Worm (Caenorhabditis elegans): ENCODE measurements around the gene kin-29.

Gene kin-29

DNA sequence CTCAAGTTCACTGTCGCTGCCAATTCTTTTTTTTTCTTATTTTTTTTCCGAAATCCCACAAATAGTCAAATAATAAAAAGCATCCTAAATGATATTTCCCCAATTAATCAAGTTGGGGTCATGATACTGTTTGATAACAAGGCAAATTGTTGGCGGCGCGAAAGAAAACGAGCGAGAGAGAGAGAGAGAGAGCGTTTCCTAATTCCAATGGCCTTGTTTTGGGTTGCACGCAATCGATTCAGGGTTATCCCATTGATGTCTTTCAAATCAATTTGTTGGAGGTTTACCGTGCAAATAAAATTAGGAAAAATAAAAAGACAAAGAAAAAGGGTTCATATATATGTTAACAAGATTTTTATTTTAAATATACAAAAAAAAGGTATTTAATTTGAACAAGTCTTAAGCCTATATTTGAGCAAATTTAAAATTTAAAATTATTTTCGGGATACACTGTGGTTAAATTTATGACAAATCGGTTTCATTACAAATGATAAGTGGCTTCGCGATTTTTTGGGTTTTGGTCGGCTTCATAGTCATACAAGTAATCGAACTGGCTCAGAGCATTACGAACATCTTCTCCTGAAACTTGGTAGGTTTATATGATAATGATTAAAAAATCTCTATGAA is 13.5 kb upstream of the kin-29 start:
- TF ChIP-seq Y105C5A.15 (GFP tag; IDR thresholded peaks at IDR 0.05) (no peak), snpc-4 (tag; optimal IDR thresholded peaks at IDR 0.05) (no peak), aha-1 (tag) (peak; percentile 52), daf-16 (GFP tag; optimal IDR thresholded peaks at IDR 0.05) (no peak), daf-16 (tag; optimal IDR thresholded peaks at IDR 0.05) (no peak), ama-1 (optimal IDR thresholded peaks at IDR 0.05) (no peak), nhr-48 (tag; optimal IDR thresholded peaks at IDR 0.05) (no peak), ceh-62 (tag; optimal IDR thresholded peaks at IDR 0.05) (no peak), lsy-2 (tag; optimal IDR thresholded peaks at IDR 0.05) (peak in 1 of 2 experiments; percentile 2), saeg-2 (GFP tag; IDR thresholded peaks at IDR 0.05) (0 out of 2 replicates have a peak, but pooled peaks have one; percentile 48), spr-3 (GFP tag; optimal IDR thresholded peaks at IDR 0.05) (no peak), zag-1 (tag; optimal IDR thresholded peaks at IDR 0.05) (no peak)

DNA sequence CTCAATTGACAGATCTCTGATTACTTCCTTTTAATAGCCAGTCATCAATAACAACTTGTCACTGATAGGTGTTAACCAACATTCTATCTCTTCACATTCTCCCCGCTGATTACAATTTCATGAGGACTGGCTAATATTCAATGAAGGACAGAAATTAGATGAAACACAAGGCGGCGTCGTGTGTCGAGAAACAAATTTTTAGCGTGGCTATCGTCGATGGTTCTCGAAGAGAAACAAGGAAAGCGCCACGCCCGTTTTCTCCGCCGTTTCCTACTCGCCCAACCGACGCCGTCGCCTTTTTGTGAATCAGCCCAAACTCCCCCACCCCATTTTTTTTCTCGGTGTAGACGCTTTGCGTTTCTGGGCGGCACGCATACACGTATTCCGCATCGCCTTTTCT is 11.7 kb upstream of the kin-29 start, which contains the start of gene F53B3.6:
F53B3.6 (plus strand) TSS at position 284 of the 400 bp plus-strand sequence.
- TF ChIP-seq unc-62 (GFP tag; optimal IDR thresholded peaks at IDR 0.05 in 1 of 2) (peak in 1 of 2 experiments; percentile 56), unc-62 (tag; optimal IDR thresholded peaks at IDR 0.05) (no peak), fkh-10 (GFP tag; optimal IDR thresholded peaks at IDR 0.05) (no peak), arid-1 (GFP tag; conservative IDR thresholded peaks at IDR 0.05) (no peak), mdl-1 (tag; optimal IDR thresholded peaks at IDR 0.05) (peak in 1 of 2 experiments; percentile 11), F10B5.3 (tag; optimal IDR thresholded peaks at IDR 0.05) (no peak), nhr-28 (tag; optimal IDR thresholded peaks at IDR 0.05) (peak; percentile 22), saeg-2 (GFP tag; IDR thresholded peaks at IDR 0.05) (no peak), daf-12 (tag; optimal IDR thresholded peaks at IDR 0.05) (no peak), nhr-41 (GFP tag; IDR thresholded peaks at IDR 0.05) (no peak), F26F4.8 (GFP tag; conservative IDR thresholded peaks at IDR 0.05) (no peak), hlh-11 (tag; optimal IDR thresholded peaks at IDR 0.05) (peak; percentile 60), php-3 (GFP tag; IDR thresholded peaks at IDR 0.05) (no peak), pqm-1 (tag; optimal IDR thresholded peaks at IDR 0.05) (no peak)

DNA sequence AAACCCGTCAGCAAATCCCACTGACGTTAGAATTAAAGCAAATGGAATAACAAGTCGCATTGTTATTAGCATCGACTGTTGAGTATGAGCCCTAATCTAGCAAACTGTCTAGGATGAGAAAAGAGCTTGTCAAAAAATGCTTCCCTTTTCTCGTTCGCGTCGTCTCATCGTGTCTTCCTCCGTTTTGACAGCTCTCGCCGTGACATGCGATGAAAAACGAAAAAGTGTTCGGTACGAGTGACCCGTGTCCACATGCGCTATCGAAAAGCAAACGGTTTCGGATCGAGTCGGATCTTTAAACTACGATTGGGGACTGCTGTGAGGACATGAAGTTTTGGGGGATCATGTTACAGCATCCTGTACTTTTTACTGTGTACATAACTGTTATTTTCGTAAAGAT is 10.1 kb upstream of the kin-29 start, which contains the start of gene comt-1:
comt-1 (minus strand) TSS at position 101 of the 400 bp plus-strand sequence.
- TF ChIP-seq nhr-237 (tag; optimal IDR thresholded peaks at IDR 0.05) (no peak), spr-3 (GFP tag; optimal IDR thresholded peaks at IDR 0.05) (no peak), lin-1 (GFP tag; IDR thresholded peaks at IDR 0.05) (no peak), nhr-25 (tag; optimal IDR thresholded peaks at IDR 0.05; ENCODE audit: borderline replicate concordance, insufficient read depth) (no peak), ces-1 (GFP tag; optimal IDR thresholded peaks at IDR 0.05) (no peak), nhr-76 (tag; optimal IDR thresholded peaks at IDR 0.05) (no peak), nhr-6 (tag; optimal IDR thresholded peaks at IDR 0.05) (no peak)

DNA sequence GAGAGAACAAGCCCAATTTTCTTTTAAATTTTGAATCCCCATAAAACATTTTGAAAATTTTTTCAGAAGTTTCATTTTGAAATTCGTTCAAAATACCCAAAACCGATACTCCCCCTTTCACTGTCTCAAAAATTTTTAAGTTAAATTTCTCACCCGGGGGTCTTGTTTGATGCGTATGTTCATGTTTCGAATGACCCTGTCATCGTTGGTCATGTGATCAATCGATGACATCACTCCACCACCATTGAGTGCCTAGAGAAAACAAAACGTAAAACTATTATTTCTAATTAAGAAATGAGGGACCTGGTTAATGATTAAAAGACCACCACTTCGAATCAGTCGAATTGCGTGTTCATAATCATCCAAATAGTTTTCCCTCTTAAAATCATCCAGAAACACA is 6.1 kb upstream of the kin-29 start:
- no peak for TF ChIP-seq daf-16 (GFP tag; optimal IDR thresholded peaks at IDR 0.05)
- no peak for TF ChIP-seq daf-16 (tag; optimal IDR thresholded peaks at IDR 0.05)
- peak; percentile 14 for TF ChIP-seq nhr-28 (tag; optimal IDR thresholded peaks at IDR 0.05)
- peak; percentile 28 for TF ChIP-seq mep-1 (tag; optimal IDR thresholded peaks at IDR 0.05)
- TF ChIP-seq hlh-30 (tag; optimal IDR thresholded peaks at IDR 0.05; ENCODE audit: insufficient read depth), result peak; percentile 82
- TF ChIP-seq D1046.2 (GFP tag; IDR thresholded peaks at IDR 0.05), result no peak

Data from whole organism, L4 larva.